Fruit fly (Drosophila melanogaster): Measurements from ENCODE around the gene tara.
A peak's percentile ranks its signal among the peaks of the same experiment; 100 is the strongest.

The tara gene

DNA sequence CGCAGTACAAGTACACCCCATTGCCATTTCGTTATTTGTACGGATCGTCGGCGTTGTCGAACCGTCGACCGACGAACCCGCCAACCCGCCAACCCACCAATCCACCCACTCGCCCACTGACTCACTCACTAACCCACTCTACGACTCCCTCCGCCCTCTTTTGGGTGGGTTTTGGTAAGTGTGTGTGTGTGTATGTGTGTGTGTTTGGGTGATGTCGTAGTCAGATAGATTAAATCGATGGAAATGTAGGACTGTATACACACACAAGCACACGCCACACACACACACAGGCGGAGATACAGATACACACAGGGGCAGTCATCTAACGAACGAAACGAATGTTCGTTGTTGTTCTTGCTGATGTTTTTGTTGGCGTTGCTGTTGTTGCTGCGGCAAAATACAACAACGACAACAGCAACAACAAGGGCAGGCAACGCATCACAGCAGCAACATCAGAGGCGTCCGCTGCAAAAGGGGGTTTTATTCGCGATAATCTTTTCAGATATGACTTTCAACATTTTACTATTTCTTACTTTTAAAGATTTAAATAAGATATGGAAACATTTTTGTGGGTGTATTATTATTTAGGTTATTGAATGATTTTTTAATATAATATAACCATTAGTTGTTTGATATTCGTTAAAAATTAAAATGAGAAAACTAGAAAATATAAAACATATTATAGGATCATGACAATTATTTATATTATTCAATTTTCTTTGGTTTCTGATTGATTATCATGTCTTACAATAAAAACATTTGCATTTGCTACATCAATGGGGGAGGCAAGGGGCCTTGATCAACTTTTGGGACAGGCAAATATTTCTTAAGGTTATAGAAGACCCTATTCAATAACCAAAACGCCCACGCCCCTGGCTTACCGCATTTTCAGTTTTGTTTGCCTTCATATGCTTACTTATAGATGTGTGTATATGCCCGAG is 3.8 kb upstream of the tara start (continued):
- TF ChIP-seq CG13424 (tag; optimal IDR thresholded peaks at IDR 0.05) (peak; percentile 97), dati (GFP tag; IDR thresholded peaks at IDR 0.05) (peak; percentile 61), ftz-f1 (GFP tag; optimal IDR thresholded peaks at IDR 0.05) (no peak), salm (tag; optimal IDR thresholded peaks at IDR 0.05) (peak; percentile 77), Doc3 (GFP tag; IDR thresholded peaks at IDR 0.05; ENCODE audit: partially characterized antibody) (no peak), fd96Cb (tag; optimal IDR thresholded peaks at IDR 0.05) (peak; percentile 93), CG5180 (GFP tag; optimal IDR thresholded peaks at IDR 0.05) (peak; percentile 68), tio (GFP tag; optimal IDR thresholded peaks at IDR 0.05) (peak; percentile 94), CG10209 (GFP tag; optimal IDR thresholded peaks at IDR 0.05) (peak; percentile 98), CG5953 (GFP tag; IDR thresholded peaks at IDR 0.05) (no peak), tap (tag; optimal IDR thresholded peaks at IDR 0.05) (peak; percentile 86), gce (GFP tag; IDR thresholded peaks at IDR 0.05) (peak; percentile 64; the same call in 2 of the 3 replicates), zfh2 (GFP tag; optimal IDR thresholded peaks at IDR 0.05) (peak; percentile 30), CG4360 (GFP tag; IDR thresholded peaks at IDR 0.05) (peak; percentile 99), mld (GFP tag; IDR thresholded peaks at IDR 0.05; ENCODE audit: partially characterized antibody) (no peak), Bgb (GFP tag; IDR thresholded peaks at IDR 0.05; ENCODE audit: partially characterized antibody) (peak; percentile 29; the same call in 1 of the 2 replicates), Dref (GFP tag; IDR thresholded peaks at IDR 0.05) (peak; percentile 11; the same call in 1 of the 2 replicates), CG10147 (GFP tag; optimal IDR thresholded peaks at IDR 0.05) (peak; percentile 95), CoRest (tag; optimal IDR thresholded peaks at IDR 0.05) (peak; percentile 98), CG7928 (GFP tag; optimal IDR thresholded peaks at IDR 0.05) (peak; percentile 55), NFAT (GFP tag; IDR thresholded peaks at IDR 0.05) (peak; percentile 79), C15 (GFP tag; IDR thresholded peaks at IDR 0.05) (0 out of 3 replicates have a peak, but pooled peaks have one; percentile 50), CG3847 (GFP tag; IDR thresholded peaks at IDR 0.05) (peak; percentile 83), CG10321 (GFP tag; IDR thresholded peaks at IDR 0.05) (no peak), CG1233 (GFP tag; optimal IDR thresholded peaks at IDR 0.05) (peak; percentile 96), tup (GFP tag; optimal IDR thresholded peaks at IDR 0.05) (peak; percentile 22), Hmr (GFP tag; optimal IDR thresholded peaks at IDR 0.05) (peak; percentile 86), br (optimal IDR thresholded peaks at IDR 0.05) (no peak), CG9609 (GFP tag; optimal IDR thresholded peaks at IDR 0.05) (peak; percentile 43), Lpt (GFP tag; optimal IDR thresholded peaks at IDR 0.05) (peak; percentile 35), Ets65A (GFP tag) (peak; percentile 94), Awh (GFP tag; IDR thresholded peaks at IDR 0.05) (peak; percentile 60; the same call in 1 of the 2 replicates), Max (GFP tag; optimal IDR thresholded peaks at IDR 0.05) (peak; percentile 48), sima (GFP tag; optimal IDR thresholded peaks at IDR 0.05) (peak; percentile 44), Nf-YA (GFP tag; IDR thresholded peaks at IDR 0.05) (0 out of 2 replicates have a peak, but pooled peaks have one; percentile 11), vfl (GFP tag; optimal IDR thresholded peaks at IDR 0.05) (no peak)

DNA sequence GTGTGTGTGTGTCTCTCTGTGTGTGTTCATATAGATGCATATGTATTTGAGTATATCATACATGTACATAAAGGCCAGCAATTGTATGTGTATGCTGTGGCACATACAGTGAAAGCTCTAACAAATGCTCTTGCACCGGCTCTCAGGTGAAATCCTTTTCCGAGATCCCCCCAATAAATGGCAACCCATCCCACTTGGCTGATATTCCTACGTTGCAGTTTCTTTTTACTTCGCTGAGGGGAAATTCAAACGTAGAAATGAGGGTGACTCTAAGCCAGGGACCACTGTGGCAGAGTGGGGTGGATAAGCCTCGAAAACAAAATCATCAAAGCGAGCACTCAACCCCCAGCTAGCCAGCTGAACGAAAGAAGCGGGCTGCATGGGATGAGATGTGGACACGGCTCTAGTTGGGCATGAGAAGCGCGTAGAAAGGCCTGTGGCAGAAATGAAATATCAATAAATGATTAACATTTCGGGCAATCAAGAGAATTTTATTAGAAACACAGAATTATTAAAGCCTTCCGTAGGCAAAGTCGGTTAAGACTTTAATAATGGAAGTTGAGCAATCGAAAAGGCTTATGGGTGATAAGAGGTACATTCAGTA is 3.0 kb upstream of the tara start:
- TF ChIP-seq CG3281 (GFP tag; optimal IDR thresholded peaks at IDR 0.05) = peak; percentile 97
- peak; percentile 99 for TF ChIP-seq CG3847 (GFP tag; IDR thresholded peaks at IDR 0.05)
- TF ChIP-seq CG11504 (tag; optimal IDR thresholded peaks at IDR 0.05) = peak; percentile 99
- TF ChIP-seq BtbVII (GFP tag; optimal IDR thresholded peaks at IDR 0.05) = peak; percentile 98
- peak; percentile 93 for TF ChIP-seq D19B (GFP tag; optimal IDR thresholded peaks at IDR 0.05)
- TF ChIP-seq CG1647 (GFP tag; optimal IDR thresholded peaks at IDR 0.05) = peak; percentile 100
- TF ChIP-seq ci (GFP tag; IDR thresholded peaks at IDR 0.05) = peak; percentile 100
- peak; percentile 99 for TF ChIP-seq CG10209 (GFP tag; optimal IDR thresholded peaks at IDR 0.05)
- TF ChIP-seq seq (GFP tag; IDR thresholded peaks at IDR 0.05) = peak; percentile 100
- no peak for TF ChIP-seq sc (optimal IDR thresholded peaks at IDR 0.05)
- TF ChIP-seq sc (GFP tag; optimal IDR thresholded peaks at IDR 0.05) = peak; percentile 98
- peak; percentile 98 for TF ChIP-seq ab (GFP tag; optimal IDR thresholded peaks at IDR 0.05)
- peak; percentile 99 to 100 for TF ChIP-seq dpn (GFP tag; optimal IDR thresholded peaks at IDR 0.05)
- TF ChIP-seq CG1529 (GFP tag; optimal IDR thresholded peaks at IDR 0.05) = peak; percentile 99
- TF ChIP-seq trem (tag; optimal IDR thresholded peaks at IDR 0.05) = peak; percentile 96
- TF ChIP-seq Oli (tag; optimal IDR thresholded peaks at IDR 0.05) = peak; percentile 99
